Worm (Caenorhabditis elegans) whole organism, L1 larva: ENCODE data around the gene hpk-1.
A peak's percentile ranks its signal among the peaks of the same experiment; 100 is the strongest.

Experiments
- C04F5.9 ChIP-seq: sonication (generic microtip); optimal IDR thresholded peaks from 2 replicates; lab custom pipeline; 2016; ENCODE audit warnings: missing genetic modification characterization, missing compliant biosample characterization
- C16A3.4 ChIP-seq: fragments of 150-350 bp; optimal IDR thresholded peaks from 2 replicates; lab custom pipeline; 2014; ENCODE audit warnings: missing biosample characterization, missing genetic modification characterization
- C34B4.2 ChIP-seq: sonication (generic microtip); optimal IDR thresholded peaks from 2 replicates; lab custom pipeline; 2017; ENCODE audit warnings: mild to moderate bottlenecking, missing genetic modification characterization, missing compliant biosample characterization
- F16B12.6 ChIP-seq: fragments of 150-350 bp; optimal IDR thresholded peaks from 2 replicates; lab custom pipeline; 2014; ENCODE audit warnings: missing biosample characterization, missing genetic modification characterization
- Y116A8C.19 ChIP-seq: sonication (generic microtip); optimal IDR thresholded peaks from 2 replicates; lab custom pipeline; 2016; ENCODE audit warnings: missing compliant biosample characterization, missing genetic modification characterization, borderline replicate concordance
- alr-1 ChIP-seq: fragments of 200-800 bp; sonication (Bioruptor generic); optimal IDR thresholded peaks from 2 replicates; lab custom pipeline; 2018; ENCODE audit warnings: borderline replicate concordance, mild to moderate bottlenecking, missing genetic modification characterization, missing compliant biosample characterization
- ceh-63 ChIP-seq: fragments of 200-800 bp; sonication (Bioruptor generic); optimal IDR thresholded peaks from 2 replicates; lab custom pipeline; 2018; ENCODE audit warnings: mild to moderate bottlenecking, missing genetic modification characterization, missing compliant biosample characterization
- ceh-8 ChIP-seq: fragments of 200-800 bp; sonication (Bioruptor generic); optimal IDR thresholded peaks from 2 replicates; lab custom pipeline; 2018; ENCODE audit warnings: mild to moderate bottlenecking, missing genetic modification characterization, moderate library complexity, missing compliant biosample characterization
- ceh-88 ChIP-seq: fragments of 200-800 bp; sonication (Bioruptor generic); IDR thresholded peaks from 2 replicates; pipeline ENCODE4 v1.3.6; 2022; ENCODE audit warnings: missing genetic modification characterization, missing compliant biosample characterization
- dpl-1 ChIP-seq, 3 experiments: fragments of 150-350 bp in 2 of 3; sonication (generic microtip) in 1 of 3; optimal IDR thresholded peaks; 2 replicates each; lab custom pipeline; 2014 to 2017; ENCODE audit warnings: missing biosample characterization in 3 of 3, missing genetic modification characterization in 3 of 3, missing genetic modification reagents in 3 of 3
- dsc-1 ChIP-seq: sonication (generic microtip); optimal IDR thresholded peaks from 2 replicates; lab custom pipeline; 2016; ENCODE audit warnings: mild to moderate bottlenecking, missing genetic modification characterization, missing compliant biosample characterization
- efl-1 ChIP-seq, 4 experiments: fragments of 150-350 bp; optimal IDR thresholded peaks in 3 of 4; peaks in 1 of 4; 1 replicate in 1 of 4; 2 replicates in 3 of 4; lab custom pipeline; 2014; ENCODE audit warnings: missing biosample characterization in 2 of 4, missing genetic modification characterization in 2 of 4, missing genetic modification reagents in 2 of 4
- efl-3 ChIP-seq: fragments of 200-800 bp; sonication (Bioruptor generic); optimal IDR thresholded peaks from 2 replicates; lab custom pipeline; 2018; ENCODE audit warnings: mild to moderate bottlenecking, missing genetic modification characterization, missing compliant biosample characterization
- egl-13 ChIP-seq: sonication (generic microtip); optimal IDR thresholded peaks from 2 replicates; lab custom pipeline; 2016; ENCODE audit warnings: missing genotype, missing genetic modification reagents, missing genetic modification characterization, missing compliant biosample characterization
- ets-5 ChIP-seq: fragments of 200-800 bp; sonication (Bioruptor generic); IDR thresholded peaks from 2 replicates; pipeline ENCODE4 v1.3.6; 2022; ENCODE audit warnings: missing genetic modification characterization, missing compliant biosample characterization
- fkh-4 ChIP-seq: sonication (generic microtip); optimal IDR thresholded peaks from 2 replicates; lab custom pipeline; 2016; ENCODE audit warnings: missing compliant biosample characterization, missing genetic modification characterization, borderline replicate concordance
- hlh-17 ChIP-seq: fragments of 200-800 bp; sonication (Bioruptor generic); optimal IDR thresholded peaks from 2 replicates; lab custom pipeline; 2018; ENCODE audit warnings: missing genetic modification characterization, mild to moderate bottlenecking, missing compliant biosample characterization, moderate library complexity, borderline replicate concordance
- hlh-4 ChIP-seq: sonication (generic microtip); optimal IDR thresholded peaks from 2 replicates; lab custom pipeline; 2016; ENCODE audit warnings: mild to moderate bottlenecking, missing genetic modification characterization, missing compliant biosample characterization
- irx-1 ChIP-seq: sonication (generic microtip); optimal IDR thresholded peaks from 2 replicates; lab custom pipeline; 2016; ENCODE audit warnings: missing genetic modification characterization, missing compliant biosample characterization
- jun-1 ChIP-seq: fragments of 150-350 bp; optimal IDR thresholded peaks from 2 replicates; lab custom pipeline; 2014; ENCODE audit warnings: missing biosample characterization, missing genetic modification reagents, missing genetic modification characterization
- lin-14 ChIP-seq: fragments of 200-800 bp; sonication (Bioruptor generic); optimal IDR thresholded peaks from 2 replicates; lab custom pipeline; 2018; ENCODE audit warnings: mild to moderate bottlenecking, missing genetic modification characterization, moderate library complexity, missing compliant biosample characterization
- lin-15B ChIP-seq: fragments of 150-350 bp; sonication (generic microtip); optimal IDR thresholded peaks from 3 replicates; lab custom pipeline; 2014; ENCODE audit warnings: missing biosample characterization, missing genetic modification characterization
- lin-35 ChIP-seq, 2 experiments: fragments of 150-350 bp; optimal IDR thresholded peaks; 2 replicates each; lab custom pipeline; 2014; ENCODE audit warnings: missing biosample characterization in 2 of 2, missing genetic modification characterization in 2 of 2, missing genetic modification reagents in 2 of 2
- lsy-2 ChIP-seq, 2 experiments: fragments of 150-350 bp; optimal IDR thresholded peaks; 2 replicates each; lab custom pipeline; 2014; ENCODE audit warnings: missing biosample characterization in 2 of 2, missing genetic modification characterization in 2 of 2
- mab-9 ChIP-seq: fragments of 200-800 bp; sonication (Bioruptor generic); IDR thresholded peaks from 2 replicates; pipeline ENCODE4 v1.3.6; 2022; ENCODE audit warnings: missing genetic modification reagents, missing genetic modification characterization, missing compliant biosample characterization
- mep-1 ChIP-seq: fragments of 150-350 bp; optimal IDR thresholded peaks from 2 replicates; lab custom pipeline; 2014; ENCODE audit warnings: missing biosample characterization, missing genetic modification characterization
- nhr-12 ChIP-seq: sonication (generic microtip); optimal IDR thresholded peaks from 2 replicates; lab custom pipeline; 2017; ENCODE audit warnings: missing biosample characterization, missing genetic modification characterization
- nhr-19 ChIP-seq: fragments of 200-800 bp; sonication (Bioruptor generic); conservative IDR thresholded peaks from 2 replicates; pipeline ENCODE4 v1.3.6; 2022; ENCODE audit warnings: missing genetic modification characterization, missing compliant biosample characterization
- nhr-20 ChIP-seq: sonication (generic microtip); optimal IDR thresholded peaks from 2 replicates; lab custom pipeline; 2016; ENCODE audit warnings: mild to moderate bottlenecking, missing genetic modification characterization, missing compliant biosample characterization
- nhr-237 ChIP-seq: fragments of 150-350 bp; optimal IDR thresholded peaks from 2 replicates; lab custom pipeline; 2014; ENCODE audit warnings: missing biosample characterization, missing genetic modification characterization
- nhr-76 ChIP-seq: sonication (generic microtip); optimal IDR thresholded peaks from 2 replicates; lab custom pipeline; 2017; ENCODE audit warnings: missing biosample characterization, missing genetic modification characterization
- pag-3 ChIP-seq: sonication (generic microtip); optimal IDR thresholded peaks from 2 replicates; lab custom pipeline; 2017; ENCODE audit warnings: missing genetic modification characterization, mild to moderate bottlenecking, missing compliant biosample characterization, antibody characterized with exemption, borderline replicate concordance; ENCODE audit not compliant: insufficient read depth
- pqm-1 ChIP-seq: sonication (generic microtip); optimal IDR thresholded peaks from 3 replicates; lab custom pipeline; 2017; ENCODE audit warnings: missing biosample characterization, missing genetic modification characterization
- skn-1 ChIP-seq: fragments of 150-350 bp; optimal IDR thresholded peaks from 2 replicates; lab custom pipeline; 2014; ENCODE audit warnings: missing biosample characterization, missing genetic modification characterization
- snpc-4 ChIP-seq: fragments of 150-350 bp; optimal IDR thresholded peaks from 2 replicates; lab custom pipeline; 2014; ENCODE audit warnings: missing biosample characterization, missing genetic modification characterization
- sox-4 ChIP-seq: sonication (generic microtip); optimal IDR thresholded peaks from 2 replicates; lab custom pipeline; 2016; ENCODE audit warnings: missing genetic modification characterization, missing compliant biosample characterization
- sptf-1 ChIP-seq: fragments of 150-350 bp; optimal IDR thresholded peaks from 2 replicates; lab custom pipeline; 2014; ENCODE audit warnings: missing biosample characterization, missing genetic modification characterization
- sup-37 ChIP-seq: fragments of 200-800 bp; sonication (Bioruptor generic); optimal IDR thresholded peaks from 2 replicates; lab custom pipeline; 2018; ENCODE audit warnings: mild to moderate bottlenecking, missing genetic modification characterization, missing compliant biosample characterization
- tbx-2 ChIP-seq: sonication (generic microtip); optimal IDR thresholded peaks from 2 replicates; lab custom pipeline; 2016; ENCODE audit warnings: missing genetic modification characterization, missing compliant biosample characterization
- tlp-1 ChIP-seq: fragments of 150-350 bp; optimal IDR thresholded peaks from 2 replicates; lab custom pipeline; 2014; ENCODE audit warnings: missing biosample characterization, missing genetic modification characterization
- unc-130 ChIP-seq: fragments of 150-350 bp; optimal IDR thresholded peaks from 2 replicates; lab custom pipeline; 2017; ENCODE audit warnings: missing biosample characterization, missing genetic modification characterization, inconsistent platforms
- unc-30 ChIP-seq: sonication (generic microtip); optimal IDR thresholded peaks from 2 replicates; lab custom pipeline; 2017; ENCODE audit warnings: missing biosample characterization, missing genetic modification characterization
- unc-62 ChIP-seq: fragments of 150-350 bp; optimal IDR thresholded peaks from 2 replicates; lab custom pipeline; 2014; ENCODE audit warnings: missing biosample characterization, missing genetic modification reagents, missing genetic modification characterization
- unc-86 ChIP-seq: sonication (generic microtip); optimal IDR thresholded peaks from 2 replicates; lab custom pipeline; 2016; ENCODE audit warnings: missing genetic modification characterization, missing compliant biosample characterization
- vab-15 ChIP-seq: sonication (generic microtip); optimal IDR thresholded peaks from 2 replicates; lab custom pipeline; 2017; ENCODE audit warnings: missing genotype, mild to moderate bottlenecking, missing genetic modification characterization, missing compliant biosample characterization
- xbp-1 ChIP-seq: sonication (generic microtip); optimal IDR thresholded peaks from 2 replicates; lab custom pipeline; 2016; ENCODE audit warnings: missing genetic modification characterization, missing compliant biosample characterization
- zag-1 ChIP-seq: fragments of 150-350 bp; optimal IDR thresholded peaks from 2 replicates; lab custom pipeline; 2014; ENCODE audit warnings: missing biosample characterization, missing genetic modification characterization
- zip-4 ChIP-seq: fragments of 200-800 bp; sonication (Bioruptor generic); optimal IDR thresholded peaks from 2 replicates; lab custom pipeline; 2018; ENCODE audit warnings: mild to moderate bottlenecking, missing genetic modification characterization, moderate library complexity, missing compliant biosample characterization

hpk-1 gene

ce11 chrX:4190537-4191144, 26.4 kb downstream of the hpk-1 start, which contains the start of gene vha-12 (continued):
- TF ChIP-seq efl-3 (no peak), mab-9 (peak; percentile 66; the same call in 1 of the 2 replicates), hlh-4 (tag; lab: Kevin White, UChicago) (no peak), ceh-88 (GFP tag; lab: Robert Waterston, UW) (peak; percentile 51; the same call in 1 of the 2 replicates), ceh-63 (GFP tag; lab: Kevin White, UChicago) (no peak), unc-130 (no peak), sptf-1 (no peak), fkh-4 (tag; lab: Kevin White, UChicago) (no peak), lin-35 (GFP tag; optimal IDR thresholded peaks at IDR 0.05; lab: Kevin White, UChicago) (peak; percentile 77 to 88), tbx-2 (tag; lab: Kevin White, UChicago) (peak; percentile 95), ceh-8 (GFP tag; lab: Kevin White, UChicago) (peak; percentile 14), Y116A8C.19 (tag; lab: Kevin White, UChicago) (no peak), skn-1 (tag; lab: Kevin White, UChicago) (peak; percentile 87), vab-15 (tag; lab: Kevin White, UChicago) (no peak), lin-14 (GFP tag; lab: Kevin White, UChicago) (peak; percentile 98), nhr-76 (tag; lab: Kevin White, UChicago) (no peak), C34B4.2 (tag; lab: Kevin White, UChicago) (no peak), nhr-20 (peak; percentile 96), lin-15B (tag; lab: Kevin White, UChicago) (peak; percentile 51), sup-37 (GFP tag; lab: Kevin White, UChicago) (peak; percentile 3), jun-1 (tag; lab: Kevin White, UChicago) (peak; percentile 88), unc-86 (tag; lab: Kevin White, UChicago) (peak; percentile 90), hlh-17 (no peak), egl-13 (peak; percentile 75), irx-1 (peak; percentile 65), pag-3 (tag; lab: Kevin White, UChicago) (peak; percentile 76), unc-62 (GFP tag; lab: Kevin White, UChicago) (no peak), zag-1 (tag; lab: Kevin White, UChicago) (no peak), F16B12.6 (peak; percentile 31), snpc-4 (tag; lab: Kevin White, UChicago) (peak; percentile 68), pqm-1 (tag; lab: Kevin White, UChicago) (no peak), dpl-1 (GFP tag; optimal IDR thresholded peaks at IDR 0.05; lab: Kevin White, UChicago) (peak; percentile 63 to 74 (median 68)), C16A3.4 (tag; lab: Kevin White, UChicago) (peak; percentile 82), tlp-1 (no peak), lsy-2 (tag; optimal IDR thresholded peaks at IDR 0.05; lab: Kevin White, UChicago) (peak; percentile 87 to 90), sox-4 (tag; lab: Kevin White, UChicago) (peak; percentile 58), alr-1 (no peak), nhr-19 (peak; percentile 90), nhr-12 (tag; lab: Kevin White, UChicago) (no peak), nhr-237 (peak; percentile 91), efl-1 (optimal IDR thresholded peaks at IDR 0.05; lab: Kevin White, UChicago) (peak; percentile 81 to 93), efl-1 (GFP tag; optimal IDR thresholded peaks at IDR 0.05 in 1 of 2; lab: Kevin White, UChicago) (peak; percentile 60 to 96), mep-1 (tag; lab: Kevin White, UChicago) (peak; percentile 86), zip-4 (GFP tag; lab: Kevin White, UChicago) (peak; percentile 48), dsc-1 (tag; lab: Kevin White, UChicago) (peak; percentile 77), C04F5.9 (peak; percentile 41), ets-5 (GFP tag; lab: Robert Waterston, UW) (no peak), xbp-1 (tag; lab: Kevin White, UChicago) (peak; percentile 94), unc-30 (no peak)
